Fruit fly (Drosophila melanogaster): ENCODE results near the gene Meics.

Gene Meics

DNA sequence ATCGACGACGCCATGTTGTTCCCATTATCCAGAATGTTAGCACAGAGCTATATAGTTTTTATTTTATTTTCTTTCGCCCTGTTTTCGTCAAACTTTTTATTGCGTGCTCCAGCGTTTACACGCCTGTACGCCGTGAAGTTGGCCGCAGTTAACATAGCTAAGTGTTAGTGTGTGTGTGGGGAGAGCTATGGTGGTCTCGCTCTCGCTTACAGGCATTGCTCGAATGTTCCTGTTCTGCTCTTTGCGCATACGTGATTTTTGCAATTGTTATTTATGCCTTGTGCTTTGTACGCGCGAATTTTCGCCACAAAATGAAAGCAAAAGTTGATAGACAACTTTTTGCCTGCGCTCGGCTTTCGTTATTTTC is 39.5 kb upstream of the Meics start (continued):
- TF ChIP-seq CG13775 (GFP tag; optimal IDR thresholded peaks at IDR 0.05) (peak; percentile 4), CG14965 (GFP tag; optimal IDR thresholded peaks at IDR 0.05; ENCODE audit: borderline replicate concordance) (no peak), luna (GFP tag; optimal IDR thresholded peaks at IDR 0.05) (no peak), CG18476 (GFP tag; optimal IDR thresholded peaks at IDR 0.05) (no peak), wdn (GFP tag; IDR thresholded peaks at IDR 0.05) (peak; percentile 33; the same call in 1 of the 2 replicates), CHES-1-like (GFP tag; optimal IDR thresholded peaks at IDR 0.05) (peak; percentile 61), lov (optimal IDR thresholded peaks at IDR 0.05) (no peak), lov (GFP tag; IDR thresholded peaks at IDR 0.05) (peak; percentile 82; the same call in 2 of the 3 replicates), CG10366 (GFP tag; IDR thresholded peaks at IDR 0.05) (peak; percentile 13; the same call in 1 of the 2 replicates), CG17361 (GFP tag; IDR thresholded peaks at IDR 0.05) (0 out of 3 replicates have a peak, but pooled peaks have one; percentile 54), CG17186 (GFP tag; optimal IDR thresholded peaks at IDR 0.05) (peak; percentile 24), CG18599 (GFP tag; optimal IDR thresholded peaks at IDR 0.05) (peak; percentile 24), CG7987 (GFP tag; optimal IDR thresholded peaks at IDR 0.05) (peak; percentile 76), seq (GFP tag; IDR thresholded peaks at IDR 0.05) (peak; percentile 9; the same call in 1 of the 2 replicates), Drgx (GFP tag; IDR thresholded peaks at IDR 0.05) (peak; percentile 37; the same call in 1 of the 2 replicates), grau (tag; optimal IDR thresholded peaks at IDR 0.05) (peak; percentile 20), Bdp1 (GFP tag; optimal IDR thresholded peaks at IDR 0.05) (peak; percentile 30), CG11085 (GFP tag; IDR thresholded peaks at IDR 0.05) (no peak), Bgb (GFP tag; IDR thresholded peaks at IDR 0.05; ENCODE audit: partially characterized antibody) (0 out of 2 replicates have a peak, but pooled peaks have one; percentile 44), CG17802 (tag; optimal IDR thresholded peaks at IDR 0.05) (no peak), NfI (GFP tag; optimal IDR thresholded peaks at IDR 0.05) (peak; percentile 36), CG17829 (tag; optimal IDR thresholded peaks at IDR 0.05) (peak; percentile 9), Sry-δ (GFP tag; optimal IDR thresholded peaks at IDR 0.05) (peak; percentile 17), CG7928 (GFP tag; optimal IDR thresholded peaks at IDR 0.05) (no peak), CG12071 (GFP tag; optimal IDR thresholded peaks at IDR 0.05) (peak; percentile 34), vfl (GFP tag; optimal IDR thresholded peaks at IDR 0.05) (no peak), CG1024 (GFP tag; IDR thresholded peaks at IDR 0.05) (peak; percentile 51), PHDP (tag; optimal IDR thresholded peaks at IDR 0.05) (peak; percentile 35), bbx (GFP tag; IDR thresholded peaks at IDR 0.05; ENCODE audit: partially characterized antibody) (peak; percentile 25; the same call in 1 of the 2 replicates), CG31224 (GFP tag; IDR thresholded peaks at IDR 0.05) (no peak), az2 (GFP tag; optimal IDR thresholded peaks at IDR 0.05) (no peak), CG1832 (GFP tag; optimal IDR thresholded peaks at IDR 0.05) (peak; percentile 86), CG6654 (GFP tag; optimal IDR thresholded peaks at IDR 0.05) (no peak), Eip74EF (GFP tag; optimal IDR thresholded peaks at IDR 0.05) (no peak), CG3995 (GFP tag; optimal IDR thresholded peaks at IDR 0.05) (peak; percentile 82), inv (GFP tag; IDR thresholded peaks at IDR 0.05; ENCODE audit: partially characterized antibody) (no peak), CG7357 (GFP tag; IDR thresholded peaks at IDR 0.05) (no peak), insv (GFP tag; optimal IDR thresholded peaks at IDR 0.05) (peak in 1 of 2 experiments; percentile 29), HLHmδ (GFP tag; optimal IDR thresholded peaks at IDR 0.05) (peak; percentile 68), vvl (GFP tag; IDR thresholded peaks at IDR 0.05) (peak; percentile 37; the same call in 1 of the 2 replicates), CG15479 (GFP tag; optimal IDR thresholded peaks at IDR 0.05) (peak; percentile 63), toy (GFP tag; IDR thresholded peaks at IDR 0.05) (no peak), run (tag; optimal IDR thresholded peaks at IDR 0.05) (no peak), CG11456 (GFP tag; IDR thresholded peaks at IDR 0.05) (0 out of 3 replicates have a peak, but pooled peaks have one; percentile 34), Kr (GFP tag; optimal IDR thresholded peaks at IDR 0.05) (no peak), D19A (tag; optimal IDR thresholded peaks at IDR 0.05) (no peak), CG8924 (tag; optimal IDR thresholded peaks at IDR 0.05) (peak; percentile 68), CG6791 (GFP tag; IDR thresholded peaks at IDR 0.05; ENCODE audit: partially characterized antibody) (0 out of 3 replicates have a peak, but pooled peaks have one; percentile 16), CG1233 (GFP tag; optimal IDR thresholded peaks at IDR 0.05) (peak; percentile 41), nerfin-2 (GFP tag; IDR thresholded peaks at IDR 0.05; ENCODE audit: partially characterized antibody) (peak; percentile 42; the same call in 1 of the 2 replicates)

Measured in whole organism, embryonic.